Fruit fly (Drosophila melanogaster): ENCODE results near the gene Nfs1.

The Nfs1 gene

DNA sequence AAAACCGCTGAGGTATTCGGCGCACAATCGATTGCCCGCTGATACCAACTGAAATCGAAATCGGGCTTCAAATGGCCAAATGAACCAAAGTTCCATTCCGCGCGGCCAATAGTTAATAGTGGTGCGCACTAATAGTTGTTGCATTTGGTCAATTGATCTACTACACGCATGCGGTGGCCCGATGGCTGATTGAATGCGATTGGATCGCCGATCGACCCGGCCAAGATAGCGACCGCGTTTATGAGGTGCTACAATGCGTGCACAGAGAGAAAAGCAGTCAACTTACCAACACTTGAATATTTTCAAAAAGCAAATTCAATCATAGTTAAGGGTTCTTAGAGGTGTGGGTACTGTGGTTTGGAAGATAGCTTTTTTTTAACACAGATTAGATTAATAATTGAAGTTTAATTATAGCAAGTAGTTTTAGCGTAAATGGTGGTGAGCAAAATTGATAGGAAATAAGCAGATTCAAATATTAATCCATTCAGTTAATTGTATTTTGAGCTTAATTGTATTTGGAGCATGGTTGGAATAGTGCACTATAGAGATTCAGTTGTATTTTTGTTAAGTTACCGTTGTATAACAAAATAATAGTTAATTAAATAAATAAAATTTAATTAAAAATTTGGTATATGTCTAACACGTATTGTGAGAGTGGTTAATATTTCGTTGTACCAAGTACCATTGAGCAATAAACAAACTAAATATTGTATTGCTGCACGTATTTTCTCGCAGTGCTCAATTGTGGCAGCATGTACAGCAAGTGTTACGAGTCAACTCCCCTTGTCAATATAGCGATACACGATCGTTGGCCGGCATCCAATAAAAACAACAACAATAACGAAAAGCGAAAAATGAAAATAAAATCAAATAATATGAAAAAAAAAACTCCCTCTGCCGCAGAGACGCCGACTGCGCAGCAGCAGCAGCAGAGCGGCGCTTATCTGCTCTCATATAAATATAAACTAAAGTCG, 27.3 kb downstream of the Nfs1 start (continued):
- TF ChIP-seq D (optimal IDR thresholded peaks at IDR 0.05) (no peak), D (GFP tag; optimal IDR thresholded peaks at IDR 0.05) (peak; percentile 67), HmgZ (tag; optimal IDR thresholded peaks at IDR 0.05) (no peak), Kr (GFP tag; optimal IDR thresholded peaks at IDR 0.05) (no peak), tio (GFP tag; optimal IDR thresholded peaks at IDR 0.05) (peak; percentile 69), schlank (tag; optimal IDR thresholded peaks at IDR 0.05) (no peak), E2f1 (GFP tag; IDR thresholded peaks at IDR 0.05) (peak; percentile 47; the same call in 1 of the 2 replicates), Blimp-1 (GFP tag; optimal IDR thresholded peaks at IDR 0.05) (peak; percentile 63), corto (GFP tag; optimal IDR thresholded peaks at IDR 0.05) (peak; percentile 22), slou (GFP tag; optimal IDR thresholded peaks at IDR 0.05) (no peak), YL-1 (GFP tag; optimal IDR thresholded peaks at IDR 0.05) (no peak), CG14014 (GFP tag; IDR thresholded peaks at IDR 0.05) (0 out of 2 replicates have a peak, but pooled peaks have one; percentile 40), CG4820 (GFP tag; optimal IDR thresholded peaks at IDR 0.05) (peak; percentile 35), oc (tag; optimal IDR thresholded peaks at IDR 0.05) (peak; percentile 36), CG6254 (GFP tag; optimal IDR thresholded peaks at IDR 0.05) (peak; percentile 11), CG13624 (GFP tag; optimal IDR thresholded peaks at IDR 0.05) (no peak), aop (GFP tag; IDR thresholded peaks at IDR 0.05) (no peak), CG18764 (GFP tag; optimal IDR thresholded peaks at IDR 0.05) (no peak), Poxn (GFP tag; IDR thresholded peaks at IDR 0.05) (no peak), CG10959 (GFP tag; IDR thresholded peaks at IDR 0.05) (no peak), dimm (GFP tag; IDR thresholded peaks at IDR 0.05) (peak; percentile 13; the same call in 1 of the 2 replicates), CG3065 (GFP tag; optimal IDR thresholded peaks at IDR 0.05) (no peak), CG14441 (GFP tag; IDR thresholded peaks at IDR 0.05) (peak; percentile 62), Hr78 (GFP tag; optimal IDR thresholded peaks at IDR 0.05) (peak in 1 of 2 experiments; percentile 16), twi (tag; optimal IDR thresholded peaks at IDR 0.05) (peak; percentile 6), NFAT (GFP tag; IDR thresholded peaks at IDR 0.05) (peak; percentile 38; the same call in 1 of the 2 replicates), sqz (GFP tag; optimal IDR thresholded peaks at IDR 0.05) (peak; percentile 61), seq (GFP tag; IDR thresholded peaks at IDR 0.05) (peak; percentile 32; the same call in 1 of the 2 replicates), CG17829 (tag; optimal IDR thresholded peaks at IDR 0.05) (peak; percentile 63), ssp (GFP tag; IDR thresholded peaks at IDR 0.05) (no peak), NC2α (GFP tag; optimal IDR thresholded peaks at IDR 0.05) (peak; percentile 22), CG30431 (GFP tag; optimal IDR thresholded peaks at IDR 0.05) (peak; percentile 60), tup (GFP tag; optimal IDR thresholded peaks at IDR 0.05) (no peak), CG16779 (GFP tag; IDR thresholded peaks at IDR 0.05) (no peak), unc-4 (GFP tag; IDR thresholded peaks at IDR 0.05; ENCODE audit: partially characterized antibody) (no peak; the same call in 1 of the 2 replicates), cwo (GFP tag; optimal IDR thresholded peaks at IDR 0.05) (peak; percentile 1), CG2712 (tag; optimal IDR thresholded peaks at IDR 0.05) (peak; percentile 53), CG10979 (tag; optimal IDR thresholded peaks at IDR 0.05) (peak; percentile 62), slp2 (GFP tag; optimal IDR thresholded peaks at IDR 0.05) (no peak), CG8478 (optimal IDR thresholded peaks at IDR 0.05) (no peak), lbe (GFP tag; optimal IDR thresholded peaks at IDR 0.05) (peak; percentile 24), vfl (GFP tag; optimal IDR thresholded peaks at IDR 0.05) (no peak), Ets97D (GFP tag; optimal IDR thresholded peaks at IDR 0.05) (no peak), pfk (GFP tag; optimal IDR thresholded peaks at IDR 0.05) (no peak), CG11723 (GFP tag; optimal IDR thresholded peaks at IDR 0.05) (peak; percentile 19), Ada2b (GFP tag; IDR thresholded peaks at IDR 0.05) (no peak), CG2889 (GFP tag; IDR thresholded peaks at IDR 0.05) (0 out of 3 replicates have a peak, but pooled peaks have one; percentile 31), Lpt (GFP tag; optimal IDR thresholded peaks at IDR 0.05) (no peak), CG17802 (tag; optimal IDR thresholded peaks at IDR 0.05) (peak; percentile 0)

Data from whole organism, embryonic.